Fruit fly (Drosophila melanogaster): Measurements from ENCODE around the gene onecut.

Gene onecut

DNA sequence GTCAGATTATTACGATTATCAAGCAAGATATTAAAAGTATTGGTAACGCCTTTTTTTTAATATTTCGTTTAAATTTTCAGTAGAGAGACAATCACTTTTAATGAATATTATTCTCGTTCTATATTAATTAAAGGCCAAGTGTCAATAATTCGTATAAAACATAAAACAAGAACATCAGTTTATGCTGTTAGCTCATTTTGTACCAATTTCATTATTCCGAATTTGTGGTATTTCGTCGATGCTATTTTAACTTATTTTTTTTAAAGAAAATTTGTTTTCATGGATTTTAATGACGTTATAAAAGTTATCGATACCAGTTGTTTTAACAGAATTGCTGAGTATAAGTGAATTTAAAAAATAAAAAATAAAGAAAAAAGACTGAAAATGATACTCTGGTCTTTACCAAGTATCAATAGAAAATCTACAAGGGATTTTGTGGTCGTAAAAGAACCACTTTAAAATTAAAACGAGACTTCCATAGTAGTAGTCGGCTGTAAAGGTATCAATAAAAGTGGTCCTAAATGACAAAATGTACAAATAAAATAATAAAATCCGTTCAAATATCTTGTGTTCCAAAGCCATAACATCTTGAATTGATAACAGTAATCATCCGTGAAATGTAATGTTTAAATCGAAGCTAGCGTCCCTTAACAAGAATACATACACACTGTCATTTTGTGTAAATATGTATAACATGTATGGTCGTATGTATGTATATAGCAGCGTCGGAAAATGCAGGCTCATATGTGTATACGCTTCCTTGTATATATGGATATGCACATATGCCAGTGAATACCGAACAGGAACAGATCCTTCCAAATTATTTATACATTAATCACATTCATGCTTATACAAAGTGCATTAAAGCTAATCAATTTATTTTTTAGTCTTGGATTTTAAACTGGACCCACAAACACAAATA lies 3.2 kb upstream of the onecut start, which contains the start of gene Eph:
TSS of gene Eph (plus strand) at position 287 of the 922 bp plus-strand sequence.
- TF ChIP-seq CG15336 (GFP tag; IDR thresholded peaks at IDR 0.05) = no peak
- no peak for TF ChIP-seq CG10631 (GFP tag; optimal IDR thresholded peaks at IDR 0.05)
- TF ChIP-seq fd85E (GFP tag; optimal IDR thresholded peaks at IDR 0.05) = no peak
- TF ChIP-seq esn (GFP tag; optimal IDR thresholded peaks at IDR 0.05) = peak; percentile 7
- TF ChIP-seq Hr39 (GFP tag; optimal IDR thresholded peaks at IDR 0.05) = no peak
- no peak for TF ChIP-seq salr (GFP tag; optimal IDR thresholded peaks at IDR 0.05)
- TF ChIP-seq Eip93F (GFP tag; optimal IDR thresholded peaks at IDR 0.05) = no peak
- no peak for TF ChIP-seq CG11902 (GFP tag; optimal IDR thresholded peaks at IDR 0.05)
- TF ChIP-seq lz (GFP tag; optimal IDR thresholded peaks at IDR 0.05) = no peak
- peak; percentile 4 for TF ChIP-seq topi (GFP tag; optimal IDR thresholded peaks at IDR 0.05)
- no peak for TF ChIP-seq Ets96B (tag; optimal IDR thresholded peaks at IDR 0.05)
- no peak for TF ChIP-seq CG31627 (GFP tag; optimal IDR thresholded peaks at IDR 0.05)
- TF ChIP-seq Hr4 (GFP tag; optimal IDR thresholded peaks at IDR 0.05) = peak; percentile 12
- no peak for TF ChIP-seq Sox15 (GFP tag; optimal IDR thresholded peaks at IDR 0.05)
- TF ChIP-seq CG4318 (GFP tag; optimal IDR thresholded peaks at IDR 0.05) = no peak
- no peak for TF ChIP-seq dsx (GFP tag; optimal IDR thresholded peaks at IDR 0.05; ENCODE audit: poor library complexity, severe bottlenecking)
- TF ChIP-seq CG10669 (GFP tag; optimal IDR thresholded peaks at IDR 0.05) = no peak
- TF ChIP-seq Smox (GFP tag; optimal IDR thresholded peaks at IDR 0.05) = no peak
- no peak for TF ChIP-seq CG8119 (GFP tag; IDR thresholded peaks at IDR 0.05)
- peak; percentile 77 for TF ChIP-seq Eip78C (GFP tag)
- no peak for TF ChIP-seq CG32006 (GFP tag; optimal IDR thresholded peaks at IDR 0.05)

DNA sequence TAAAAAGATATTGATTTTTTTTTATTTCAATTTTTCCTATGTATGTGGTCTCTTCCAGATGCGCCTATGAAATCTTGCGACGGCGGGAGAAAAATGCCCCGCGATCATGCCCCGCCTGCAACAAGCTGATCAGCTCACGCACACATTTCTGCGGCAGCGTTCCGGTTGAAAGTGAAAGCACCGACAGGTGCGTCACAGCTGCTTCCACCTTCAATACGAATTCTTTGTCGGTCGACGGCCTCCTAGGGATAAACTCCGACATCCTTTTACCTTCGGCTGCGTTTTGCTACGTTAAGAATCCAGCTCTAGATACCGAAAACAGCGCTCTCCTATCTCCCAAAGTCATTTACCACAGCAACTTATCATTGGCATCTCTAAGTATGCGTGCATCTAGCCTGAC lies 18.9 kb downstream of the onecut start:
- peak; percentile 21 for TF ChIP-seq Blimp-1 (GFP tag; optimal IDR thresholded peaks at IDR 0.05)
- TF ChIP-seq Lpt (GFP tag; optimal IDR thresholded peaks at IDR 0.05) = no peak

DNA sequence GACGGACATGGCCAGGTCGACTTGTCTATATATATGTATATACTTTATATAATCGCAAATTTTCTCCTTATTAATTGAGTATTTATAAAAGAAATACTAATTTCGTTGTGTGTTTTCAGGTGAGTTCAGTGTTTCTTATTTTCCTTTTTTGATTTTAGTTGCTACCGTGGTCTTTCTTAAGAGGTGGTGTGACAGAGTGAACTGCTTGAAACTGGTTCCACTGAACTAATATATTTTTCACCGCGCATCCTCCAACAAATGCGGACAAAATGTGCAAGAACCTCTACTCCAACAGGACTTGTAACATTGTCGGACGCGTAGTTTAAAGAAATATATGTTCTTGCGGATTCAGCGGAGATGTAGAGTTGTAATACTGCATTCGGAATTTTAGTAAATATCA lies 24.6 kb downstream of the onecut start, which contains the start of gene CG1909:
TSS of gene CG1909 (plus strand) at position 273 of the 400 bp plus-strand sequence.
- TF ChIP-seq CG7368 (GFP tag; optimal IDR thresholded peaks at IDR 0.05) (no peak), Eip75B (GFP tag; optimal IDR thresholded peaks at IDR 0.05) (no peak), CG3919 (GFP tag; optimal IDR thresholded peaks at IDR 0.05) (no peak), CG34406 (GFP tag; optimal IDR thresholded peaks at IDR 0.05) (no peak), fd85E (GFP tag; optimal IDR thresholded peaks at IDR 0.05) (no peak), Eip78C (GFP tag) (no peak), Ets96B (tag; optimal IDR thresholded peaks at IDR 0.05) (no peak), CG32006 (GFP tag; optimal IDR thresholded peaks at IDR 0.05) (no peak), CG11762 (GFP tag; optimal IDR thresholded peaks at IDR 0.05; ENCODE audit: insufficient read depth) (no peak), dac (GFP tag; optimal IDR thresholded peaks at IDR 0.05) (no peak), Lpt (GFP tag; optimal IDR thresholded peaks at IDR 0.05) (no peak), CG6792 (GFP tag; optimal IDR thresholded peaks at IDR 0.05) (no peak), svp (GFP tag) (no peak), OdsH (GFP tag; optimal IDR thresholded peaks at IDR 0.05) (no peak)

DNA sequence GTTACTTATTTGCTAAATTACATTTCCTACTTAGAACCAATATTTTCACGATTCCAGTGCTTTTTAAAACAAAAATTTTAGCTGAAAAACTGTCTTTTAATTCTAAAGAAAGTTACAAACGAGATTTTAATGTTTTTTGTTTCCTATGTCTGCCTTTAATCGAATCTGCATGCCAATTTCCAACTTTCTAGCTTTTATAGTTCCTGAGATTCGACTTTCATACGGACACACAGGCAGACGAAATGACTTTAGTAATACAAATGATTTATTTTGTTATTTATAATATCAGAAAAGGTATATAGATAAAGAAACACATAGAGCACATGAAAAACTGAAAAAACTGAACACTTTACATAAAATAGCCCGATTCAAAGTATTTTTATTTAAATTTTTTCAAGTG lies 31.0 kb downstream of the onecut start:
- no peak for TF ChIP-seq CG8632 (GFP tag; optimal IDR thresholded peaks at IDR 0.05)
